Worm (Caenorhabditis elegans) whole organism, midembryonic: ENCODE data around the gene T23D5.8.
"Not testable (repeated sequence)": the region's sequence is repeated elsewhere in the genome, so short reads cannot be mapped to it uniquely, and the experiment has no call there.

Source experiments
- T22C8.4 ChIP-seq: fragments of 200-800 bp; sonication (Bioruptor generic); IDR thresholded peaks from 2 replicates; pipeline ENCODE4 v1.3.6; 2022; ENCODE audit warnings: missing genetic modification characterization, missing compliant biosample characterization
- cog-1 ChIP-seq: sonication (generic microtip); optimal IDR thresholded peaks from 2 replicates; lab custom pipeline; 2016; ENCODE audit warnings: missing genetic modification characterization, missing compliant biosample characterization
- flt-1 ChIP-seq: fragments of 200-800 bp; sonication (Bioruptor generic); IDR thresholded peaks from 2 replicates; pipeline ENCODE4 v1.3.6; 2022; ENCODE audit warnings: missing genetic modification characterization, missing compliant biosample characterization
- klf-2 ChIP-seq: fragments of 200-800 bp; sonication (Bioruptor generic); conservative IDR thresholded peaks from 2 replicates; pipeline ENCODE4 v1.3.6; 2022; ENCODE audit warnings: missing genetic modification reagents, missing genetic modification characterization, missing compliant biosample characterization
- med-1 ChIP-seq: sonication (generic microtip); optimal IDR thresholded peaks from 2 replicates; lab custom pipeline; 2017; ENCODE audit warnings: missing genetic modification characterization, mild to moderate bottlenecking, missing compliant biosample characterization, antibody characterized with exemption, missing genetic modification reagents; ENCODE audit not compliant: insufficient read depth
- ref-1 ChIP-seq: fragments of 200-800 bp; sonication (Bioruptor generic); conservative IDR thresholded peaks from 2 replicates; pipeline ENCODE4 v1.3.6; 2022; ENCODE audit warnings: missing genetic modification reagents, missing genetic modification characterization, missing compliant biosample characterization
- tab-1 ChIP-seq: fragments of 200-800 bp; sonication (Bioruptor generic); IDR thresholded peaks from 2 replicates; pipeline ENCODE4 v1.3.6; 2022; ENCODE audit warnings: missing genetic modification characterization, missing compliant biosample characterization
- ztf-23 ChIP-seq: fragments of 200-800 bp; sonication (Bioruptor generic); IDR thresholded peaks from 2 replicates; pipeline ENCODE4 v1.3.6; 2022; ENCODE audit warnings: missing genetic modification reagents, missing genetic modification characterization, missing compliant biosample characterization
- ztf-29 ChIP-seq: fragments of 200-800 bp; sonication (Bioruptor generic); IDR thresholded peaks from 2 replicates; pipeline ENCODE4 v1.3.6; 2022; ENCODE audit warnings: missing genetic modification reagents, missing genetic modification characterization, missing compliant biosample characterization

The T23D5.8 gene

DNA sequence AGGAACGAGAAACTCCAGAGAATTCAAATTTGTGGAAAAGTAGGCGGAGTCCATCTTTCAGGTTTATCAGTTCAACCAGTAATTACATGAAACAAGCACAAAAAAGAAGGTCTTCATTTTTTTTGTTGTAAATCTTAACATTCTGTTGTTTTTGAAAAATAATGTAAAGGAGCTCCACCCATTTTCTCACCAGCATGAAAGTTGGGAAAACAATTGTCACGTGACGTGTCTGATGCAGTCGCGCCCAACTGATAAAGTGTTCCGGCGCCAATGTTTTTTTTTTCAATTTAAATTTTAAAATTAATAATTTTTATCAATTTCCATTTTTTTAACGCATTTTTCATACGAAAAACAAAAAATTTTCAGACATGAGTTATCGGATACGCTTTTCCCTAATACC is 20.8 kb upstream of the T23D5.8 start, which contains the start of gene F57A10.4:
TSS of gene F57A10.4 (plus strand) at position 367 of the 400 bp plus-strand sequence.
- TF ChIP-seq flt-1 (GFP tag; lab: Robert Waterston, UW) (no peak), ztf-23 (GFP tag; lab: Robert Waterston, UW) (no peak), T22C8.4 (no peak), cog-1 (no peak), med-1 (GFP tag; lab: Kevin White, UChicago) (no peak), klf-2 (GFP tag; lab: Robert Waterston, UW) (no peak), ref-1 (no peak), ztf-29 (GFP tag; lab: Robert Waterston, UW) (no peak), tab-1 (GFP tag; lab: Robert Waterston, UW) (no peak)

DNA sequence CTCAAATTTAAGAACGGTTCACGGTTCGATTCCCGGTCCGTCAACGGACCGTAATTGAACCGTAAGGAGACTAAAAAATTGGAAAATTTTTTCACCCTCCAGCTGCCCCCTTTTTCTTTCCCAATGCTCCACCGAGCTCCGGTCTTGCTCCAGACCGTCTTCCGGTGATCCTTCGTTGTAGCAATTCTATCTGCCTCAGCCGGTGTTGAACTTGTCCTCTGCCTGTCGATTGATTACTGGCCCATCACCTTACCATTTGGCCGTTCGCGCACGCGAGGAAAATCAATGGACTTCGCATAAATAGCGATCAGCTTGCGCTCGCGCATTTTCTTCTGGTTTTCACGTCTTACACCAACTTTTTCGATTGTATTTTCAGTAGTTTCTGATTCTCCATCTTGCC is 19.1 kb upstream of the T23D5.8 start:
- TF ChIP-seq flt-1 (GFP tag; lab: Robert Waterston, UW): peak; percentile 39; the same call in 1 of the 2 replicates
- peak; percentile 22; the same call in 1 of the 2 replicates for TF ChIP-seq T22C8.4
- 0 out of 2 replicates have a peak, but pooled peaks have one; percentile 11 for TF ChIP-seq ref-1
- 0 out of 2 replicates have a peak, but pooled peaks have one; percentile 57 for TF ChIP-seq ztf-23 (GFP tag; lab: Robert Waterston, UW)
- TF ChIP-seq tab-1 (GFP tag; lab: Robert Waterston, UW): peak; percentile 75

DNA sequence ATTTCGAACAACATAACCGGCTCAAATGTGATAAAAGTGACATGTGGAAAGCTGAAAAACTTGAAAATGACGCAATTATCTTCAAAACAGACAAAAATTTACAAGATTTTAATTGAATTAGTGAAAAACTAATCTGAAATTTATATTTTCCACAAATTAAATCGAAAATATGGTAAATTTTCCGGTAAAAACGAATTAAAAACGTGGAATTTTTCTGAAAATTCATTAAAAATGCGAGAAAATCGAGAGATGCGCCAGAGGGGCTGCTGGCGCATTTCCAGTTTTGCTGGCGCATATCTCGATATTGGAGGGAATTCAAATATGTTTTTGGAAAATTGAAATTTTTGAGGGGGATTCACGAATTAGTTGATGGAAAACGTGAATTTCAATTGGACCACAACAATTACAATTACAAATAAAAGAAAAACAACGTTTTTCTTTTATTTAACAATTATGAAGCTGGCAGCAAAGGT is 17.9 kb upstream of the T23D5.8 start, which contains the start of the genes haf-3 and F57A10.2:
TSS of gene haf-3 (minus strand) at position 51 of the 473 bp plus-strand sequence.
TSS of gene F57A10.2 (plus strand) at position 454 of the 473 bp plus-strand sequence.
- TF ChIP-seq ztf-29 (GFP tag; lab: Robert Waterston, UW): no peak
- TF ChIP-seq ztf-23 (GFP tag; lab: Robert Waterston, UW): 0 out of 2 replicates have a peak, but pooled peaks have one; percentile 53
- TF ChIP-seq flt-1 (GFP tag; lab: Robert Waterston, UW): peak; percentile 67; the same call in 1 of the 2 replicates
- no peak for TF ChIP-seq ref-1
- no peak for TF ChIP-seq T22C8.4
- no peak for TF ChIP-seq tab-1 (GFP tag; lab: Robert Waterston, UW)
- 0 out of 2 replicates have a peak, but pooled peaks have one; percentile 54 for TF ChIP-seq klf-2 (GFP tag; lab: Robert Waterston, UW)
- peak; percentile 38 for TF ChIP-seq cog-1
- TF ChIP-seq med-1 (GFP tag; lab: Kevin White, UChicago): no peak

ce11 chrV:15758449-15758848 is 10.2 kb upstream of the T23D5.8 start, which contains the start of gene str-9:
Gene str-9, plus strand, starts transcription at chrV:15758749.
- TF ChIP-seq tab-1 (GFP tag; lab: Robert Waterston, UW) (no peak), klf-2 (GFP tag; lab: Robert Waterston, UW) (no peak), T22C8.4 (no peak), ztf-23 (GFP tag; lab: Robert Waterston, UW) (no peak), ztf-29 (GFP tag; lab: Robert Waterston, UW) (no peak), med-1 (GFP tag; lab: Kevin White, UChicago) (no peak), flt-1 (GFP tag; lab: Robert Waterston, UW) (no peak), ref-1 (no peak)

ce11 chrV:15757645-15758044 is 9.4 kb upstream of the T23D5.8 start:
- TF ChIP-seq med-1 (GFP tag; lab: Kevin White, UChicago) (no peak), cog-1 (no peak), ztf-29 (GFP tag; lab: Robert Waterston, UW) (no peak), klf-2 (GFP tag; lab: Robert Waterston, UW) (no peak), ref-1 (no peak), T22C8.4 (no peak), flt-1 (GFP tag; lab: Robert Waterston, UW) (no peak), ztf-23 (GFP tag; lab: Robert Waterston, UW) (no peak), tab-1 (GFP tag; lab: Robert Waterston, UW) (no peak)

DNA sequence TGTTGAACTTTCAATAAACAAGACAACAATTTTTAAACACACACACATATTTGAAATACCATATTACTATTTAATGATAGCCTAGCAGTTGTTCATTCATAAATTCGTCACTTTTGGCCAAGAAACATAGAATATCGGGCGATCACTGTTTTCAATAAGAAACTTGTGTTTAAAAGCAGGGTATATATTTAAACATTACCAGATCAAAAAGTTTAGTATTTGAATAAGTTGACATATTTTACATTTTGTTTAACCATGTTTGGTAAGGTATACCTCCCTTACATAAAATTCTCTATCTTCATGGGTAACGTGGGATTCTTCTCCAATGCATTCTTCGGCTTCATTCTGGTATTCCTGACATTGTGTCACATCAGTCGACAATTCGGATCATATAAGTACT is 6.5 kb upstream of the T23D5.8 start, which contains the start of gene str-8:
TSS of gene str-8 (plus strand) at position 301 of the 400 bp plus-strand sequence.
- not testable (repeated sequence) for TF ChIP-seq ztf-29 (GFP tag; lab: Robert Waterston, UW); T22C8.4; tab-1 (GFP tag; lab: Robert Waterston, UW)

ce11 chrV:15752941-15753340 is 4.7 kb upstream of the T23D5.8 start, which contains the start of gene str-5:
Gene str-5, plus strand, starts transcription at chrV:15753241.
- not testable (repeated sequence) for TF ChIP-seq med-1 (GFP tag; lab: Kevin White, UChicago); flt-1 (GFP tag; lab: Robert Waterston, UW); T22C8.4

ce11 chrV:15752049-15752448 is 3.8 kb upstream of the T23D5.8 start, which contains the start of gene str-43:
Gene str-43, minus strand, starts transcription at chrV:15752149.
- no peak for TF ChIP-seq flt-1 (GFP tag; lab: Robert Waterston, UW)
- TF ChIP-seq ztf-29 (GFP tag; lab: Robert Waterston, UW): no peak
- no peak for TF ChIP-seq tab-1 (GFP tag; lab: Robert Waterston, UW)
- no peak for TF ChIP-seq ref-1
- no peak for TF ChIP-seq med-1 (GFP tag; lab: Kevin White, UChicago)
- TF ChIP-seq ztf-23 (GFP tag; lab: Robert Waterston, UW): no peak
- TF ChIP-seq T22C8.4: no peak
- no peak for TF ChIP-seq klf-2 (GFP tag; lab: Robert Waterston, UW)
- no peak for TF ChIP-seq cog-1

- TF ChIP-seq ztf-29 (GFP tag; lab: Robert Waterston, UW): no peak
- no peak for TF ChIP-seq med-1 (GFP tag; lab: Kevin White, UChicago)
- TF ChIP-seq cog-1: no peak
Observed at ce11 chrV:15750130-15750529, 1.9 kb upstream of the T23D5.8 start, which contains the start of gene str-6. Gene str-6, minus strand, starts transcription at chrV:15750230.

ce11 chrV:15744366-15744765 is 3.9 kb downstream of the T23D5.8 start, which contains the start of gene str-19:
Gene str-19, minus strand, starts transcription at chrV:15744466.
- not testable (repeated sequence) for TF ChIP-seq cog-1; ztf-29 (GFP tag; lab: Robert Waterston, UW); tab-1 (GFP tag; lab: Robert Waterston, UW)
